Worm (Caenorhabditis elegans) whole organism, L1 larva: Measurements from ENCODE around the gene wrt-6.

Experiments
- C04F5.9 ChIP-seq: sonication (generic microtip); optimal IDR thresholded peaks from 2 replicates; lab custom pipeline; 2016; ENCODE audit warnings: missing genetic modification characterization, missing compliant biosample characterization
- Y116A8C.19 ChIP-seq: sonication (generic microtip); optimal IDR thresholded peaks from 2 replicates; lab custom pipeline; 2016; ENCODE audit warnings: missing compliant biosample characterization, missing genetic modification characterization, borderline replicate concordance
- aha-1 ChIP-seq: fragments of 150-350 bp; optimal IDR thresholded peaks from 2 replicates; lab custom pipeline; 2014; ENCODE audit warnings: missing biosample characterization, missing genetic modification characterization
- blmp-1 ChIP-seq: fragments of 150-350 bp; optimal IDR thresholded peaks from 2 replicates; lab custom pipeline; 2014; ENCODE audit warnings: missing biosample characterization, missing genetic modification characterization
- ceh-63 ChIP-seq: fragments of 200-800 bp; sonication (Bioruptor generic); optimal IDR thresholded peaks from 2 replicates; lab custom pipeline; 2018; ENCODE audit warnings: mild to moderate bottlenecking, missing genetic modification characterization, missing compliant biosample characterization
- ceh-82 ChIP-seq, 3 experiments: fragments of 150-350 bp in 1 of 3; sonication (generic microtip) in 2 of 3; optimal IDR thresholded peaks; 2 replicates each; lab custom pipeline; 2014 to 2017; ENCODE audit warnings: missing biosample characterization in 3 of 3, missing genetic modification characterization in 3 of 3
- dsc-1 ChIP-seq: sonication (generic microtip); optimal IDR thresholded peaks from 2 replicates; lab custom pipeline; 2016; ENCODE audit warnings: mild to moderate bottlenecking, missing genetic modification characterization, missing compliant biosample characterization
- efl-3 ChIP-seq: fragments of 200-800 bp; sonication (Bioruptor generic); optimal IDR thresholded peaks from 2 replicates; lab custom pipeline; 2018; ENCODE audit warnings: mild to moderate bottlenecking, missing genetic modification characterization, missing compliant biosample characterization
- elt-3 ChIP-seq, 6 experiments: fragments of 150-350 bp in 1 of 6; sonication (generic microtip); optimal IDR thresholded peaks; 2 replicates each; lab custom pipeline; 2017 to 2018; ENCODE audit warnings: missing biosample characterization in 6 of 6, missing genetic modification characterization in 6 of 6, inconsistent platforms in 1 of 6
- fkh-10 ChIP-seq: sonication (generic microtip); optimal IDR thresholded peaks from 2 replicates; lab custom pipeline; 2017; ENCODE audit warnings: missing biosample characterization, missing genetic modification reagents, missing genetic modification characterization
- jun-1 ChIP-seq: fragments of 150-350 bp; optimal IDR thresholded peaks from 2 replicates; lab custom pipeline; 2014; ENCODE audit warnings: missing biosample characterization, missing genetic modification reagents, missing genetic modification characterization
- lin-14 ChIP-seq: fragments of 200-800 bp; sonication (Bioruptor generic); optimal IDR thresholded peaks from 2 replicates; lab custom pipeline; 2018; ENCODE audit warnings: mild to moderate bottlenecking, missing genetic modification characterization, moderate library complexity, missing compliant biosample characterization
- lin-39 ChIP-seq: fragments of 150-350 bp; optimal IDR thresholded peaks from 2 replicates; lab custom pipeline; 2014; ENCODE audit warnings: missing biosample characterization, missing genetic modification reagents, missing genetic modification characterization
- mab-9 ChIP-seq: fragments of 200-800 bp; sonication (Bioruptor generic); IDR thresholded peaks from 2 replicates; pipeline ENCODE4 v1.3.6; 2022; ENCODE audit warnings: missing genetic modification reagents, missing genetic modification characterization, missing compliant biosample characterization
- mdl-1 ChIP-seq, 2 experiments: fragments of 150-350 bp; optimal IDR thresholded peaks; 2 replicates each; lab custom pipeline; 2014 to 2017; ENCODE audit warnings: missing biosample characterization in 2 of 2, missing genetic modification characterization in 2 of 2, inconsistent platforms in 1 of 2
- mep-1 ChIP-seq: fragments of 150-350 bp; optimal IDR thresholded peaks from 2 replicates; lab custom pipeline; 2014; ENCODE audit warnings: missing biosample characterization, missing genetic modification characterization
- nhr-76 ChIP-seq: sonication (generic microtip); optimal IDR thresholded peaks from 2 replicates; lab custom pipeline; 2017; ENCODE audit warnings: missing biosample characterization, missing genetic modification characterization
- nhr-77 ChIP-seq: fragments of 150-350 bp; optimal IDR thresholded peaks from 2 replicates; lab custom pipeline; 2014; ENCODE audit warnings: missing biosample characterization, missing genetic modification characterization
- nhr-85 ChIP-seq: sonication (generic microtip); peaks from one replicate; lab custom pipeline; 2016; ENCODE audit warnings: missing genetic modification characterization, inconsistent platforms, missing compliant biosample characterization
- nhr-90 ChIP-seq: sonication (generic microtip); optimal IDR thresholded peaks from 2 replicates; lab custom pipeline; 2016; ENCODE audit warnings: mild to moderate bottlenecking, missing genetic modification characterization, missing compliant biosample characterization; ENCODE audit not compliant: poor library complexity
- pqm-1 ChIP-seq: sonication (generic microtip); optimal IDR thresholded peaks from 3 replicates; lab custom pipeline; 2017; ENCODE audit warnings: missing biosample characterization, missing genetic modification characterization
- skn-1 ChIP-seq: fragments of 150-350 bp; optimal IDR thresholded peaks from 2 replicates; lab custom pipeline; 2014; ENCODE audit warnings: missing biosample characterization, missing genetic modification characterization
- snu-23 ChIP-seq: sonication (generic microtip); optimal IDR thresholded peaks from 2 replicates; lab custom pipeline; 2016; ENCODE audit warnings: missing genetic modification characterization, missing compliant biosample characterization
- swsn-7 ChIP-seq: sonication (generic microtip); optimal IDR thresholded peaks from 2 replicates; lab custom pipeline; 2016; ENCODE audit warnings: missing genetic modification characterization, missing compliant biosample characterization
- unc-130 ChIP-seq: fragments of 150-350 bp; optimal IDR thresholded peaks from 2 replicates; lab custom pipeline; 2017; ENCODE audit warnings: missing biosample characterization, missing genetic modification characterization, inconsistent platforms
- unc-86 ChIP-seq: sonication (generic microtip); optimal IDR thresholded peaks from 2 replicates; lab custom pipeline; 2016; ENCODE audit warnings: missing genetic modification characterization, missing compliant biosample characterization
- vab-15 ChIP-seq: sonication (generic microtip); optimal IDR thresholded peaks from 2 replicates; lab custom pipeline; 2017; ENCODE audit warnings: missing genotype, mild to moderate bottlenecking, missing genetic modification characterization, missing compliant biosample characterization
- xbp-1 ChIP-seq: sonication (generic microtip); optimal IDR thresholded peaks from 2 replicates; lab custom pipeline; 2016; ENCODE audit warnings: missing genetic modification characterization, missing compliant biosample characterization
- zag-1 ChIP-seq: fragments of 150-350 bp; optimal IDR thresholded peaks from 2 replicates; lab custom pipeline; 2014; ENCODE audit warnings: missing biosample characterization, missing genetic modification characterization
- ztf-11 ChIP-seq, 2 experiments: sonication (generic microtip); optimal IDR thresholded peaks; 2 replicates each; lab custom pipeline; 2016 to 2017; ENCODE audit warnings: missing genetic modification characterization in 2 of 2, missing biosample characterization in 1 of 2, missing compliant biosample characterization in 1 of 2
- ztf-4 ChIP-seq: fragments of 150-350 bp; optimal IDR thresholded peaks from 2 replicates; lab custom pipeline; 2014; ENCODE audit warnings: missing biosample characterization, missing genetic modification characterization

wrt-6 gene

DNA sequence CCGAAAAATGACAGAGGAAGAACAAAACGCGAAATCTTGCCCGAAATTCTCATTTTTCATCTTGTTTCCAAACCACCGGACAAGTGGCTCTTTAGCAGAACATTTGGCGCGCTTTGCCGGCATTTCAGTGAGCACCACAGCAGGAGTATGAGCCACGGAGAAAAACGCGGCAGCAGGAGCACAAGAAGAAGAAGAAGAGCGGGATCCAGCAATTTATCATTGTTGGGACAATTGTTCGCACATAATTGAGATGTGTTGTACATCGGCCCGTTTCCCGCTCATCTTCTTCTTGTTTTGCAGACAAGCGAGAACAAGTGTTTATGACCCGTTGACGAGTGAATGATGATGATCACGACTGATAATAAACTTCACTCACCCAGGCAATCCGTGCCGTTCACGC lies 24.5 kb upstream of the wrt-6 start (continued):
- TF ChIP-seq C04F5.9 (no peak), efl-3 (GFP tag; lab: Kevin White, UChicago) (no peak), zag-1 (tag; lab: Kevin White, UChicago) (no peak), snu-23 (GFP tag; lab: Kevin White, UChicago) (no peak), mab-9 (GFP tag; lab: Robert Waterston, UW) (no peak), lin-39 (tag; lab: Kevin White, UChicago) (peak; percentile 15), mdl-1 (tag; optimal IDR thresholded peaks at IDR 0.05; lab: Kevin White, UChicago) (no peak)
- TF ChIP-seq, all 84 proteins: peak for 4

DNA sequence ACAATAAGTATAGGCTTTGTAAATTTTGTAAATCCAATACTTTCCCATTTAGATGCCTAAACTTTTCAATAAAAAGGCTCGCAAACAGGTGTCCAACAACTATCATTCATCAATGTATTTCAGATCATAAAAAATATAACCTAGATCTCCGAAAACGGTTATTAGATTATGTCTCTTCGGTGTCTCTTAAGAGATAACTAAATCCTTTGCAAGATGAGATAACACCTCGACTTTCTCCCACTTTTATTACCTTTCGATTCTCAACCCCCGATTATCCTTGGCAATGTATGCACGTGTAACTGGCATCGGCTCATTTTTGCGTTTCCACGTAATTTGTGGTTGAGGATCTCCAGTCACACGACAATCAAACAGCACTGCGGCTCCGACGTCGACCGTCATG lies 18.0 kb upstream of the wrt-6 start:
- no peak for TF ChIP-seq ztf-11 (tag; optimal IDR thresholded peaks at IDR 0.05; lab: Kevin White, UChicago)
- peak; percentile 43 for TF ChIP-seq blmp-1 (tag; lab: Kevin White, UChicago)
- TF ChIP-seq pqm-1, result no peak
- no peak for TF ChIP-seq Y116A8C.19 (tag; lab: Kevin White, UChicago)
- no peak for TF ChIP-seq vab-15 (tag; lab: Kevin White, UChicago)

- TF ChIP-seq lin-14 (GFP tag; lab: Kevin White, UChicago), result peak; percentile 29
- TF ChIP-seq nhr-77 (tag; lab: Kevin White, UChicago), result no peak
- TF ChIP-seq nhr-85, result peak; percentile 71
- peak; percentile 15 for TF ChIP-seq mep-1 (tag; lab: Kevin White, UChicago)
- TF ChIP-seq blmp-1 (tag; lab: Kevin White, UChicago), result peak; percentile 41
- no peak for TF ChIP-seq lin-39 (tag; lab: Kevin White, UChicago)
Observed at ce11 chrX:3463875-3464274, 16.2 kb upstream of the wrt-6 start.

ce11 chrX:3464309-3465038 lies 15.6 kb upstream of the wrt-6 start:
- no peak for TF ChIP-seq nhr-76
- TF ChIP-seq unc-86 (tag; lab: Kevin White, UChicago), result no peak
- TF ChIP-seq ceh-63 (GFP tag; lab: Kevin White, UChicago), result no peak
- TF ChIP-seq ztf-4 (tag; lab: Kevin White, UChicago), result no peak
- no peak for TF ChIP-seq mdl-1 (tag; optimal IDR thresholded peaks at IDR 0.05; lab: Kevin White, UChicago)
- TF ChIP-seq nhr-85, result peak; percentile 72
- TF ChIP-seq dsc-1 (tag; lab: Kevin White, UChicago), result no peak
- TF ChIP-seq aha-1 (tag; lab: Kevin White, UChicago), result no peak
- no peak for TF ChIP-seq jun-1 (tag; lab: Kevin White, UChicago)
- TF ChIP-seq C04F5.9, result no peak
- TF ChIP-seq swsn-7 (tag; lab: Kevin White, UChicago), result no peak
- TF ChIP-seq nhr-90 (tag; lab: Kevin White, UChicago), result no peak
- no peak for TF ChIP-seq xbp-1 (tag; lab: Kevin White, UChicago)
- TF ChIP-seq ceh-82 (tag; optimal IDR thresholded peaks at IDR 0.05; lab: Kevin White, UChicago), result peak in 1 of 3 experiments; percentile 11
- no peak for TF ChIP-seq elt-3 (tag; optimal IDR thresholded peaks at IDR 0.05; lab: Kevin White, UChicago)
- TF ChIP-seq fkh-10 (GFP tag; lab: Kevin White, UChicago), result no peak
- peak; percentile 19 for TF ChIP-seq skn-1 (tag; lab: Kevin White, UChicago)

DNA sequence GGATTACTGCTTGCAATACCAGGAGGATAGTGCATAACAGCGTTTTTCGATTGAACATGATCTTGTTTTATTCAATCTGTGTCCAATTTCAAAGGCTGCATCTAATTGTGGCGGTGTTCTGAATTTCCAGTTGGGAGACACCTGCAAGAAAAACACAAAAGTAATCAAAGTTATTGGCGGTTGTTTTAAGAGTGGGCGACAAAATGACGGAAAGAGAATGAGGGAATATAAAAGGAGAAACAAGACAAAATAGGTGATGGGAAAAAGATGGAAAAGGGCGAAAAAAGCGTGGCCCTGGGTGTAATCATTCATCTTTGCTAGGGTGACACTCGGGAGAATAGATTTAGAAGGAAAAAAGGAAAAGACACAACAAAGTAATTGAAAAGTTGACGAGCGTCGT lies 14.3 kb upstream of the wrt-6 start, which contains the start of the genes ZK377.15 and sax-3:
ZK377.15 (minus strand) TSS at position 101 of the 400 bp plus-strand sequence.
sax-3 (minus strand) TSS at position 143 of the 400 bp plus-strand sequence.
- TF ChIP-seq unc-130 (tag; lab: Kevin White, UChicago) (no peak), lin-14 (GFP tag; lab: Kevin White, UChicago) (peak; percentile 25)
